Fruit fly (Drosophila melanogaster): ENCODE data around the gene CG43784.
"Not testable (repeated sequence)": the region's sequence is repeated elsewhere in the genome, so short reads cannot be mapped to it uniquely, and the experiment has no call there.

DNA sequence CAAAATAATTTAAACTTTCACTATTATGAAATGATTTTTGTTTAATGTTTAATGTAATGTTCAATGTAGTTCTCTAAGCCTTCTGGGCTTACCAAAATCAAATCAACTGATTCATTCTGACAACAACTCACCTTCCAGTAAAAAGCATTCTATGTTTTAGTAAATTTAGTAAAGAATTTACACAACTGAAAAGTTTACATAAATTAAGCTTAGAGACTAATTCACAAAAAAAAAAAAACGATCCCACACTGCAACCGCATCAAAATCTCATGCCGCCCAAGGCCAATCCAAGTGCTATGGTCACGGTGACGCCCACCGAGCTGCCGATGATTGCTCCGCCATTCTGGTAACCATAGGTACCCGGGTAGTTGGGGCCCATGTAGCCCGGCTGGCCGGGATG is 48.1 kb downstream of the CG43784 start, which contains the start of gene CG45486:
- TF ChIP-seq CG8478, CTCF (optimal IDR thresholded peaks at IDR 0.05): not testable (repeated sequence)

All from S2 (cell line).